Fruit fly (Drosophila melanogaster) whole organism, embryonic: ENCODE measurements around the gene Gr28a.

Experiments used
- Antp ChIP-seq: fragments of 200-800 bp; sonication (Bioruptor generic); optimal IDR thresholded peaks from 3 replicates; lab custom pipeline; 2016; ENCODE audit warnings: missing biosample characterization, missing genetic modification characterization
- CG10366 ChIP-seq: fragments of 200-800 bp; sonication (Bioruptor generic); IDR thresholded peaks from 2 replicates; pipeline ENCODE4 v1.3.6; 2022; ENCODE audit warnings: missing biosample characterization, missing genetic modification characterization
- CG11560 ChIP-seq: fragments of 200-800 bp; sonication (Bioruptor generic); IDR thresholded peaks from 3 replicates; pipeline ENCODE4 v1.3.6; 2022; ENCODE audit warnings: missing biosample characterization, missing genetic modification characterization
- CG12299 ChIP-seq: fragments of 200-800 bp; sonication (Bioruptor generic); optimal IDR thresholded peaks from 2 replicates; lab custom pipeline; 2018; ENCODE audit warnings: missing biosample characterization, mild to moderate bottlenecking, missing genetic modification characterization
- CG14667 ChIP-seq: fragments of 200-800 bp; sonication (Bioruptor generic); IDR thresholded peaks from 2 replicates; pipeline ENCODE4 v1.3.6; 2022; ENCODE audit warnings: missing biosample characterization, missing genetic modification characterization
- CG16813 ChIP-seq: fragments of 200-800 bp; sonication (Bioruptor generic); IDR thresholded peaks from 3 replicates; pipeline ENCODE4 v1.3.6; 2022; ENCODE audit warnings: missing biosample characterization, missing genetic modification characterization; ENCODE audit not compliant: partially characterized antibody
- CG17361 ChIP-seq: fragments of 200-800 bp; sonication (Bioruptor generic); IDR thresholded peaks from 3 replicates; pipeline ENCODE4 v1.3.6; 2022; ENCODE audit warnings: missing biosample characterization, missing genetic modification characterization
- CG17612 ChIP-seq: fragments of 200-800 bp; sonication (Bioruptor generic); IDR thresholded peaks from 2 replicates; pipeline ENCODE4 v1.3.6; 2022; ENCODE audit warnings: missing biosample characterization, missing genetic modification characterization
- CG2678 ChIP-seq: fragments of 200-800 bp; sonication (Bioruptor generic); optimal IDR thresholded peaks from 3 replicates; lab custom pipeline; 2019; ENCODE audit warnings: missing biosample characterization, mild to moderate bottlenecking, missing genetic modification characterization, moderate library complexity
- CG31365 ChIP-seq: fragments of 200-800 bp; sonication (Bioruptor generic); optimal IDR thresholded peaks from 2 replicates; lab custom pipeline; 2018; ENCODE audit warnings: missing biosample characterization, mild to moderate bottlenecking, missing genetic modification characterization
- CG31388 ChIP-seq: fragments of 200-800 bp; sonication (Bioruptor generic); optimal IDR thresholded peaks from 2 replicates; lab custom pipeline; 2016; ENCODE audit warnings: missing biosample characterization, missing genetic modification characterization
- CG32532 ChIP-seq: fragments of 200-800 bp; sonication (Bioruptor generic); IDR thresholded peaks from 2 replicates; pipeline ENCODE4 v1.3.6; 2022; ENCODE audit warnings: missing biosample characterization, missing genetic modification characterization
- CG33557 ChIP-seq: fragments of 200-800 bp; sonication (Bioruptor generic); optimal IDR thresholded peaks from 2 replicates; lab custom pipeline; 2019; ENCODE audit warnings: missing biosample characterization, mild to moderate bottlenecking, missing genetic modification characterization, moderate library complexity
- CG34422 ChIP-seq: fragments of 200-800 bp; sonication (Bioruptor generic); IDR thresholded peaks from 3 replicates; pipeline ENCODE4 v1.3.6; 2022; ENCODE audit warnings: missing biosample characterization, missing genetic modification characterization
- CG4360 ChIP-seq: fragments of 200-800 bp; sonication (Bioruptor generic); IDR thresholded peaks from 2 replicates; pipeline ENCODE4 v1.3.6; 2022; ENCODE audit warnings: missing biosample characterization, missing genetic modification characterization
- CG5245 ChIP-seq: fragments of 200-800 bp; sonication (Bioruptor generic); optimal IDR thresholded peaks from 3 replicates; lab custom pipeline; 2016; ENCODE audit warnings: missing biosample characterization, missing genetic modification characterization
- CG6175 ChIP-seq: fragments of 200-800 bp; sonication (Bioruptor generic); IDR thresholded peaks from 3 replicates; pipeline ENCODE4 v1.3.6; 2022; ENCODE audit warnings: missing biosample characterization, missing genetic modification characterization
- CG7839 ChIP-seq: fragments of 200-800 bp; sonication (Bioruptor generic); optimal IDR thresholded peaks from 3 replicates; lab custom pipeline; 2018; ENCODE audit warnings: missing biosample characterization, mild to moderate bottlenecking, missing genetic modification characterization, moderate library complexity
- CTCF ChIP-seq: fragments of 200-800 bp; sonication (Bioruptor generic); optimal IDR thresholded peaks from 2 replicates; lab custom pipeline; 2017; ENCODE audit warnings: missing biosample characterization, mild to moderate bottlenecking, missing genetic modification characterization, moderate library complexity
- CrebB ChIP-seq: fragments of 200-800 bp; sonication (Bioruptor generic); optimal IDR thresholded peaks from 3 replicates; lab custom pipeline; 2018; ENCODE audit warnings: missing biosample characterization, mild to moderate bottlenecking, missing genetic modification characterization
- Dbx ChIP-seq: fragments of 200-800 bp; sonication (Bioruptor generic); IDR thresholded peaks from 3 replicates; pipeline ENCODE4 v1.3.6; 2022; ENCODE audit warnings: missing biosample characterization, missing genetic modification characterization
- Doc2 ChIP-seq: fragments of 200-800 bp; sonication (Bioruptor generic); IDR thresholded peaks from 2 replicates; pipeline ENCODE4 v1.3.6; 2022; ENCODE audit warnings: missing biosample characterization, missing genetic modification characterization
- Dref ChIP-seq: fragments of 200-800 bp; sonication (Bioruptor generic); IDR thresholded peaks from 2 replicates; pipeline ENCODE4 v1.3.6; 2022; ENCODE audit warnings: missing biosample characterization, missing genetic modification characterization
- HLH3B ChIP-seq: fragments of 200-800 bp; sonication (Bioruptor generic); IDR thresholded peaks from 2 replicates; pipeline ENCODE4 v1.3.6; 2022; ENCODE audit warnings: missing biosample characterization, missing genetic modification characterization
- MTF-1 ChIP-seq: fragments of 200-800 bp; sonication (Bioruptor generic); optimal IDR thresholded peaks from 2 replicates; lab custom pipeline; 2018; ENCODE audit warnings: missing biosample characterization, mild to moderate bottlenecking, missing genetic modification characterization, borderline replicate concordance
- Mrtf ChIP-seq: fragments of 200-800 bp; sonication (Bioruptor generic); IDR thresholded peaks from 3 replicates; pipeline ENCODE4 v1.3.6; 2022; ENCODE audit warnings: missing biosample characterization, missing genetic modification characterization
- Myb ChIP-seq: fragments of 200-800 bp; sonication (Bioruptor generic); optimal IDR thresholded peaks from 2 replicates; lab custom pipeline; 2016; ENCODE audit warnings: missing biosample characterization, missing genetic modification characterization
- Poxn ChIP-seq: fragments of 200-800 bp; sonication (Bioruptor generic); IDR thresholded peaks from 2 replicates; pipeline ENCODE4 v1.3.6; 2022; ENCODE audit warnings: missing biosample characterization, missing genetic modification characterization
- Sry-β ChIP-seq: fragments of 200-800 bp; sonication (Bioruptor generic); optimal IDR thresholded peaks from 2 replicates; lab custom pipeline; 2018; ENCODE audit warnings: missing biosample characterization, mild to moderate bottlenecking, missing genetic modification characterization, moderate library complexity
- Ssrp ChIP-seq: fragments of 200-800 bp; sonication (Bioruptor generic); optimal IDR thresholded peaks from 2 replicates; lab custom pipeline; 2018; ENCODE audit warnings: missing biosample characterization, mild to moderate bottlenecking, missing genetic modification characterization, moderate library complexity
- Xrp1 ChIP-seq: fragments of 200-800 bp; sonication (Bioruptor generic); IDR thresholded peaks from 2 replicates; pipeline ENCODE4 v1.3.6; 2022; ENCODE audit warnings: missing biosample characterization, missing genetic modification characterization
- br ChIP-seq: fragments of >200 bp; optimal IDR thresholded peaks from 2 replicates; lab custom pipeline; 2017
- chinmo ChIP-seq: fragments of 200-800 bp; sonication (Bioruptor generic); IDR thresholded peaks from 4 replicates; pipeline ENCODE4 v1.3.6; 2022; ENCODE audit warnings: missing biosample characterization, missing genetic modification characterization; ENCODE audit not compliant: partially characterized antibody
- corto ChIP-seq: fragments of 200-800 bp; sonication (Bioruptor generic); optimal IDR thresholded peaks from 2 replicates; lab custom pipeline; 2016; ENCODE audit warnings: missing biosample characterization, mild to moderate bottlenecking, missing genetic modification characterization, moderate library complexity
- crp ChIP-seq, 2 experiments: fragments of 200-800 bp; sonication (Bioruptor generic); optimal IDR thresholded peaks; 2 replicates in 1 of 2; 3 replicates in 1 of 2; lab custom pipeline; 2017; ENCODE audit warnings: missing biosample characterization in 2 of 2, missing genetic modification characterization in 2 of 2, mild to moderate bottlenecking in 1 of 2, moderate library complexity in 1 of 2
- disco-r ChIP-seq: fragments of 200-800 bp; sonication (Bioruptor generic); optimal IDR thresholded peaks from 2 replicates; lab custom pipeline; 2016; ENCODE audit warnings: missing biosample characterization, missing genetic modification characterization
- dysf ChIP-seq: fragments of 200-800 bp; sonication (Bioruptor generic); IDR thresholded peaks from 3 replicates; pipeline ENCODE4 v1.3.6; 2022; ENCODE audit warnings: missing biosample characterization, missing genetic modification characterization
- fd102C ChIP-seq: fragments of 200-800 bp; sonication (Bioruptor generic); optimal IDR thresholded peaks from 2 replicates; lab custom pipeline; 2018; ENCODE audit warnings: missing biosample characterization, mild to moderate bottlenecking, missing genetic modification characterization, moderate library complexity
- gsb ChIP-seq: fragments of 200-800 bp; sonication (Bioruptor generic); IDR thresholded peaks from 2 replicates; pipeline ENCODE4 v1.3.6; 2022; ENCODE audit warnings: missing biosample characterization, missing genetic modification characterization
- hkb ChIP-seq, 2 experiments: fragments of 200-800 bp in 1 of 2; fragments of >200 bp in 1 of 2; sonication (Bioruptor generic) in 1 of 2; IDR thresholded peaks in 1 of 2; optimal IDR thresholded peaks in 1 of 2; 2 replicates each; pipeline versions ENCODE4 v1.3.6 to Lab custom; 2017 to 2022; ENCODE audit warnings: missing biosample characterization in 1 of 2, missing genetic modification characterization in 1 of 2
- insv ChIP-seq, 2 experiments: fragments of 200-800 bp; sonication (Bioruptor generic); optimal IDR thresholded peaks; 3 replicates each; lab custom pipeline; 2016 to 2018; ENCODE audit warnings: missing biosample characterization in 2 of 2, missing genetic modification characterization in 2 of 2
- luna ChIP-seq: fragments of 200-800 bp; sonication (Bioruptor generic); optimal IDR thresholded peaks from 2 replicates; lab custom pipeline; 2016; ENCODE audit warnings: missing biosample characterization, missing genetic modification characterization
- nom ChIP-seq: fragments of 200-800 bp; sonication (Bioruptor generic); optimal IDR thresholded peaks from 2 replicates; lab custom pipeline; 2017; ENCODE audit warnings: missing biosample characterization, missing genetic modification characterization, mild to moderate bottlenecking, moderate library complexity, missing genetic modification reagents
- slbo ChIP-seq: fragments of 200-800 bp; sonication (Bioruptor generic); IDR thresholded peaks from 2 replicates; pipeline ENCODE4 v1.3.6; 2022; ENCODE audit warnings: missing biosample characterization, missing genetic modification characterization
- sob ChIP-seq: fragments of 200-800 bp; sonication (Bioruptor generic); IDR thresholded peaks from 2 replicates; pipeline ENCODE4 v1.3.6; 2022; ENCODE audit warnings: missing biosample characterization, missing genetic modification characterization
- stc ChIP-seq: fragments of 200-800 bp; sonication (Bioruptor generic); IDR thresholded peaks from 2 replicates; pipeline ENCODE4 v1.3.6; 2022; ENCODE audit warnings: missing biosample characterization, missing genetic modification characterization
- sug ChIP-seq: fragments of 200-800 bp; optimal IDR thresholded peaks from 2 replicates; lab custom pipeline; 2019; ENCODE audit warnings: missing biosample characterization, mild to moderate bottlenecking, missing genetic modification characterization, moderate library complexity
- trh ChIP-seq: fragments of 200-800 bp; sonication (Bioruptor generic); optimal IDR thresholded peaks from 2 replicates; lab custom pipeline; 2016; ENCODE audit warnings: missing biosample characterization, missing genetic modification characterization
- ttk ChIP-seq: fragments of 200-800 bp; sonication (Bioruptor generic); IDR thresholded peaks from 2 replicates; pipeline ENCODE4 v2.1.2; 2022; ENCODE audit warnings: missing biosample characterization, missing genetic modification characterization
- unc-4 ChIP-seq: fragments of 200-800 bp; sonication (Bioruptor generic); IDR thresholded peaks from 2 replicates; pipeline ENCODE4 v1.3.6; 2022; ENCODE audit warnings: missing biosample characterization, missing genetic modification characterization; ENCODE audit not compliant: partially characterized antibody
- vnd ChIP-seq: fragments of 200-800 bp; sonication (Bioruptor generic); IDR thresholded peaks from 3 replicates; pipeline ENCODE4 v1.3.6; 2022; ENCODE audit warnings: missing biosample characterization, missing genetic modification characterization; ENCODE audit not compliant: partially characterized antibody

The Gr28a gene

DNA sequence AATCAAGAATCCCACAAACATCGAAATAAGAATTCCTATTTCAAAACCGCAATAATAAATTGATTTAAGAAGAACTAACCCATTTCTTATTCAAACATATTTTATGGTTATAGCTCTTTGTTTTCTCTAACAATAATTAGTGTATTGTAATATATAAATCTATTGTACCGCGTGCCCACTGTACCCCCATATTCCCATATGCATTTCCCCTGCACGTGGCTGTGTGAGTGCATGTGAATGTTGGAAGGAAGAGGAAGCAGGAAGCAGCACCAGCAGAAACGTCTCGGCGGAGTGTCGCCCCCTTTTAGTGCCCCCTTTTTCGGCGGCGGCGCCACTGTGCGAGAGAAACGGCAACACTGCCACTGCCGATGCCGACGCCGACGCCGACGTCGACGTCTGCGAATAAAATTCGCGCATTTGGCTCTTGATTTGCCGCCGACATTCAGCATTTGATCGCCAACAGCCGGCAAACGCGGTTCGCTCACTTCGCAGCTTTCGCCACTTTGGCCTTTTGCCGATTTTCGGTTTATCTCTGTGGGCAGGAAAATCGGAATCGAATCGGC, 30.6 kb downstream of the Gr28a start (continued):
- TF ChIP-seq CG31365 (tag; lab: Kevin White, UChicago) (no peak), CG12299 (no peak), CG7839 (tag; lab: Kevin White, UChicago) (no peak), Xrp1 (peak; percentile 33; the same call in 1 of the 2 replicates), chinmo (GFP tag; lab: Robert Waterston, UW) (no peak), Ssrp (tag; lab: Kevin White, UChicago) (no peak), sob (peak; percentile 31; the same call in 1 of the 2 replicates), crp (GFP tag; optimal IDR thresholded peaks at IDR 0.05; lab: Kevin White, UChicago) (no peak), CrebB (tag; lab: Kevin White, UChicago) (no peak), CG33557 (no peak), MTF-1 (GFP tag; lab: Kevin White, UChicago) (no peak), corto (GFP tag; lab: Kevin White, UChicago) (peak; percentile 69), gsb (GFP tag; lab: Robert Waterston, UW) (0 out of 2 replicates have a peak, but pooled peaks have one; percentile 36), trh (GFP tag; lab: Kevin White, UChicago) (no peak), CG31388 (GFP tag; lab: Kevin White, UChicago) (no peak), Sry-β (peak; percentile 10), CTCF (GFP tag; lab: Kevin White, UChicago) (peak; percentile 92), Antp (GFP tag; lab: Kevin White, UChicago) (peak; percentile 57), Doc2 (GFP tag; lab: Robert Waterston, UW) (no peak), unc-4 (GFP tag; lab: Robert Waterston, UW) (no peak), CG10366 (GFP tag; lab: Robert Waterston, UW) (peak; percentile 12; the same call in 1 of the 2 replicates), HLH3B (GFP tag; lab: Robert Waterston, UW) (peak; percentile 51; the same call in 1 of the 2 replicates), CG16813 (GFP tag; lab: Robert Waterston, UW) (no peak), stc (GFP tag; lab: Robert Waterston, UW) (peak; percentile 28; the same call in 1 of the 2 replicates), luna (GFP tag; lab: Kevin White, UChicago) (no peak), CG11560 (tag; lab: Robert Waterston, UW) (0 out of 3 replicates have a peak, but pooled peaks have one; percentile 22), CG14667 (0 out of 2 replicates have a peak, but pooled peaks have one; percentile 18), hkb (optimal IDR thresholded peaks at IDR 0.05; lab: Kevin White, UChicago) (no peak), hkb (GFP tag; IDR thresholded peaks at IDR 0.05; lab: Robert Waterston, UW) (no peak), CG5245 (GFP tag; lab: Kevin White, UChicago) (no peak), nom (GFP tag; lab: Kevin White, UChicago) (peak; percentile 76), slbo (GFP tag; lab: Robert Waterston, UW) (peak; percentile 84), CG32532 (GFP tag; lab: Robert Waterston, UW) (peak; percentile 82), dysf (GFP tag; lab: Robert Waterston, UW) (peak; percentile 52; the same call in 2 of the 3 replicates), vnd (GFP tag; lab: Robert Waterston, UW) (no peak), disco-r (GFP tag; lab: Kevin White, UChicago) (no peak), ttk (GFP tag; lab: Robert Waterston, UW) (no peak), insv (GFP tag; optimal IDR thresholded peaks at IDR 0.05; lab: Kevin White, UChicago) (no peak), CG34422 (GFP tag; lab: Robert Waterston, UW) (no peak), CG17361 (GFP tag; lab: Robert Waterston, UW) (no peak), CG6175 (GFP tag; lab: Robert Waterston, UW) (no peak), sug (no peak), CG2678 (tag; lab: Kevin White, UChicago) (peak; percentile 23), CG4360 (GFP tag; lab: Robert Waterston, UW) (no peak), Dbx (peak; percentile 74), Myb (peak; percentile 26), Mrtf (GFP tag; lab: Robert Waterston, UW) (no peak), Poxn (GFP tag; lab: Robert Waterston, UW) (no peak), Dref (0 out of 2 replicates have a peak, but pooled peaks have one; percentile 10), br (lab: Kevin White, UChicago) (no peak), fd102C (GFP tag; lab: Kevin White, UChicago) (no peak), CG17612 (GFP tag; lab: Robert Waterston, UW) (no peak)
